Fruit fly (Drosophila melanogaster) whole organism, wandering third instar larva: Measurements from ENCODE around the gene CG31253.
A peak's percentile ranks its signal among the peaks of the same experiment; 100 is the strongest.

Experiments used
- Abd-B ChIP-seq: fragments of >200 bp; optimal IDR thresholded peaks from 2 replicates; lab custom pipeline; 2017; ENCODE audit warnings: missing biosample characterization, missing genetic modification characterization
- CG32264 ChIP-seq: fragments of 200-800 bp; sonication (Bioruptor generic); optimal IDR thresholded peaks from 2 replicates; lab custom pipeline; 2016; ENCODE audit warnings: missing biosample characterization, missing genetic modification characterization
- CG9705 ChIP-seq: fragments of 200-800 bp; sonication (Bioruptor generic); optimal IDR thresholded peaks from 2 replicates; lab custom pipeline; 2018; ENCODE audit warnings: missing biosample characterization, mild to moderate bottlenecking, missing genetic modification characterization
- CrebA ChIP-seq: fragments of 200-800 bp; sonication (Bioruptor generic); optimal IDR thresholded peaks from 2 replicates; lab custom pipeline; 2016; ENCODE audit warnings: missing biosample characterization, mild to moderate bottlenecking, missing genetic modification characterization, borderline replicate concordance
- Dfd ChIP-seq: fragments of >200 bp; optimal IDR thresholded peaks from 2 replicates; lab custom pipeline; 2017; ENCODE audit warnings: missing biosample characterization, missing genetic modification characterization
- Dif ChIP-seq: fragments of 200-275, 200-300 bp; sonication (Bioruptor generic); optimal IDR thresholded peaks from 2 replicates; lab custom pipeline; 2018; ENCODE audit warnings: missing biosample characterization, missing genetic modification characterization; ENCODE audit not compliant: partially characterized antibody
- GATAd ChIP-seq: sonication (Bioruptor generic); optimal IDR thresholded peaks from 2 replicates; lab custom pipeline; 2016; ENCODE audit warnings: missing biosample characterization, missing genetic modification characterization
- HLH106 ChIP-seq: fragments of 200-800 bp; optimal IDR thresholded peaks from 3 replicates; lab custom pipeline; 2019; ENCODE audit warnings: missing biosample characterization, mild to moderate bottlenecking, missing genetic modification characterization, moderate library complexity
- Hnf4 ChIP-seq: fragments of 200-800 bp; sonication (Bioruptor generic); optimal IDR thresholded peaks from 2 replicates; lab custom pipeline; 2016; ENCODE audit warnings: missing biosample characterization, mild to moderate bottlenecking, missing genetic modification characterization
- Hr83 ChIP-seq: fragments of 200-300 bp; sonication (Bioruptor generic); optimal IDR thresholded peaks from 2 replicates; lab custom pipeline; 2016; ENCODE audit warnings: missing biosample characterization, mild to moderate bottlenecking, missing genetic modification characterization, moderate library complexity; ENCODE audit not compliant: poor library complexity, severe bottlenecking
- Jra ChIP-seq: sonication (Bioruptor generic); optimal IDR thresholded peaks from 2 replicates; lab custom pipeline; 2016; ENCODE audit warnings: missing biosample characterization, missing genetic modification characterization
- Mio ChIP-seq: sonication (Bioruptor generic); optimal IDR thresholded peaks from 2 replicates; lab custom pipeline; 2016; ENCODE audit warnings: missing biosample characterization, missing genetic modification characterization
- Myc ChIP-seq: fragments of >200 bp; optimal IDR thresholded peaks from 2 replicates; lab custom pipeline; 2017
- OdsH ChIP-seq: fragments of 200-800 bp; sonication (Bioruptor generic); optimal IDR thresholded peaks from 2 replicates; lab custom pipeline; 2016; ENCODE audit warnings: missing biosample characterization, mild to moderate bottlenecking, missing genetic modification characterization
- Rel ChIP-seq, 2 experiments: fragments of 200-800 bp; sonication (Bioruptor generic) in 1 of 2; optimal IDR thresholded peaks; 2 replicates in 1 of 2; 3 replicates in 1 of 2; lab custom pipeline; 2016 to 2019; ENCODE audit warnings: mild to moderate bottlenecking in 2 of 2, missing biosample characterization in 2 of 2, missing genetic modification characterization in 2 of 2, moderate library complexity in 1 of 2
- Sp1 ChIP-seq: fragments of 200-800 bp; sonication (Bioruptor generic); optimal IDR thresholded peaks from 3 replicates; lab custom pipeline; 2019; ENCODE audit warnings: missing biosample characterization, mild to moderate bottlenecking, missing genetic modification characterization, moderate library complexity
- Vsx2 ChIP-seq: fragments of 200-300, 225-300 bp; sonication (Bioruptor generic); optimal IDR thresholded peaks from 2 replicates; lab custom pipeline; 2018; ENCODE audit warnings: missing biosample characterization, missing genetic modification characterization; ENCODE audit not compliant: partially characterized antibody
- br ChIP-seq: fragments of 200-800 bp; sonication (Bioruptor generic); optimal IDR thresholded peaks from 2 replicates; lab custom pipeline; 2016; ENCODE audit warnings: missing biosample characterization, missing genetic modification characterization
- brk ChIP-seq: fragments of 200-800 bp; sonication (Bioruptor generic); optimal IDR thresholded peaks from 2 replicates; lab custom pipeline; 2016; ENCODE audit warnings: missing biosample characterization, mild to moderate bottlenecking, missing genetic modification characterization
- dl ChIP-seq, 2 experiments: fragments of 175-275, 200-275 bp in 1 of 2; fragments of 200-275 bp in 1 of 2; sonication (Bioruptor generic); optimal IDR thresholded peaks; lab custom pipeline; 2018; ENCODE audit warnings: mild to moderate bottlenecking in 2 of 2, missing biosample characterization in 2 of 2, missing genetic modification characterization in 2 of 2, moderate library complexity in 2 of 2; ENCODE audit not compliant: partially characterized antibody in 2 of 2, insufficient read depth in 1 of 2
- dsf ChIP-seq: sonication (Bioruptor generic); optimal IDR thresholded peaks from 2 replicates; lab custom pipeline; 2016; ENCODE audit warnings: missing biosample characterization, missing genetic modification characterization, borderline replicate concordance
- ey ChIP-seq: fragments of 200-800 bp; sonication (Bioruptor generic); optimal IDR thresholded peaks from 2 replicates; lab custom pipeline; 2016; ENCODE audit warnings: missing biosample characterization, missing genetic modification characterization
- foxo ChIP-seq, 2 experiments: fragments of 200-800 bp; sonication (Bioruptor generic); optimal IDR thresholded peaks; 2 replicates in 1 of 2; 3 replicates in 1 of 2; lab custom pipeline; 2016 to 2017; ENCODE audit warnings: missing biosample characterization in 2 of 2, missing genetic modification characterization in 2 of 2
- fru ChIP-seq: fragments of 200-800 bp; sonication (Bioruptor generic); optimal IDR thresholded peaks from 3 replicates; lab custom pipeline; 2016; ENCODE audit warnings: missing biosample characterization, mild to moderate bottlenecking, missing genetic modification characterization
- h ChIP-seq: fragments of 200-800 bp; sonication (Bioruptor generic); optimal IDR thresholded peaks from 3 replicates; lab custom pipeline; 2016; ENCODE audit warnings: missing biosample characterization, mild to moderate bottlenecking, missing genetic modification characterization
- jim ChIP-seq: fragments of 175-275, 200-325 bp; sonication (Bioruptor generic); optimal IDR thresholded peaks from 2 replicates; lab custom pipeline; 2016; ENCODE audit warnings: missing biosample characterization, mild to moderate bottlenecking, missing genetic modification characterization
- lola ChIP-seq: fragments of >200 bp; optimal IDR thresholded peaks from 2 replicates; lab custom pipeline; 2017; ENCODE audit warnings: missing biosample characterization, missing genetic modification characterization
- pan ChIP-seq: fragments of >200 bp; optimal IDR thresholded peaks from 2 replicates; lab custom pipeline; 2017
- psq ChIP-seq: fragments of 200-800 bp; sonication (Bioruptor generic); optimal IDR thresholded peaks from 3 replicates; lab custom pipeline; 2017; ENCODE audit warnings: missing biosample characterization, mild to moderate bottlenecking, missing genetic modification characterization, moderate library complexity
- rgr ChIP-seq: fragments of 200-800 bp; sonication (Bioruptor generic); optimal IDR thresholded peaks from 3 replicates; lab custom pipeline; 2016; ENCODE audit warnings: missing biosample characterization, mild to moderate bottlenecking, missing genetic modification characterization
- sage ChIP-seq: fragments of 200-800 bp; sonication (Bioruptor generic); optimal IDR thresholded peaks from 2 replicates; lab custom pipeline; 2016; ENCODE audit warnings: missing biosample characterization, mild to moderate bottlenecking, missing genetic modification characterization
- sv ChIP-seq: fragments of 200-800 bp; sonication (Bioruptor generic); optimal IDR thresholded peaks from 3 replicates; lab custom pipeline; 2016; ENCODE audit warnings: missing biosample characterization, missing genetic modification characterization
- tai ChIP-seq: sonication (Bioruptor generic); optimal IDR thresholded peaks from 2 replicates; lab custom pipeline; 2016; ENCODE audit warnings: missing biosample characterization, missing genetic modification characterization
- usp ChIP-seq: fragments of >200 bp; optimal IDR thresholded peaks from 2 replicates; lab custom pipeline; 2017; ENCODE audit warnings: missing biosample characterization, missing genetic modification characterization
- woc ChIP-seq: sonication (Bioruptor generic); optimal IDR thresholded peaks from 2 replicates; lab custom pipeline; 2016; ENCODE audit warnings: missing biosample characterization, mild to moderate bottlenecking, missing genetic modification characterization

CG31253 gene

dm6 chr3R:27926738-27927215 is 33.6 kb downstream of the CG31253 start:
- TF ChIP-seq usp (no peak), h (GFP tag; lab: Kevin White, UChicago) (peak; percentile 74), tai (no peak), Rel (GFP tag; optimal IDR thresholded peaks at IDR 0.05; lab: Kevin White, UChicago) (no peak), Rel (tag; optimal IDR thresholded peaks at IDR 0.05; lab: Kevin White, UChicago) (peak; percentile 24)

dm6 chr3R:27925971-27926533 is 34.3 kb downstream of the CG31253 start:
- peak; percentile 7 for TF ChIP-seq psq (GFP tag; lab: Kevin White, UChicago)
- TF ChIP-seq jim (GFP tag; lab: Kevin White, UChicago) = no peak
- TF ChIP-seq foxo (GFP tag; optimal IDR thresholded peaks at IDR 0.05; lab: Kevin White, UChicago) = peak in 1 of 2 experiments; percentile 27
- peak; percentile 10 for TF ChIP-seq HLH106 (tag; lab: Kevin White, UChicago)
- no peak for TF ChIP-seq sage (GFP tag; lab: Kevin White, UChicago)
- TF ChIP-seq, all 38 proteins: peak for 3

dm6 chr3R:27925000-27925970 is 35.1 kb downstream of the CG31253 start, which contains the start of gene mino:
mino (plus strand) TSS chr3R:27925191.
- TF ChIP-seq rgr (GFP tag; lab: Kevin White, UChicago) (peak; percentile 38), Vsx2 (GFP tag; lab: Kevin White, UChicago) (no peak), pan (no peak), GATAd (GFP tag; lab: Kevin White, UChicago) (peak; percentile 40), Hnf4 (GFP tag; lab: Kevin White, UChicago) (peak; percentile 6), brk (GFP tag; lab: Kevin White, UChicago) (no peak), br (peak; percentile 30), Jra (peak; percentile 21), Sp1 (GFP tag; lab: Kevin White, UChicago) (peak; percentile 48), OdsH (GFP tag; lab: Kevin White, UChicago) (peak; percentile 42), fru (GFP tag; lab: Kevin White, UChicago) (peak; percentile 22), Dif (GFP tag; lab: Kevin White, UChicago) (peak; percentile 87), Rel (GFP tag; optimal IDR thresholded peaks at IDR 0.05; lab: Kevin White, UChicago) (no peak), Rel (tag; optimal IDR thresholded peaks at IDR 0.05; lab: Kevin White, UChicago) (peak; percentile 63), dl (GFP tag; optimal IDR thresholded peaks at IDR 0.05; lab: Kevin White, UChicago; ENCODE audit: insufficient read depth in 1 of 2, partially characterized antibody in 2 of 2) (peak; percentile 35 to 80), Hr83 (GFP tag; lab: Kevin White, UChicago) (peak; percentile 38), sage (GFP tag; lab: Kevin White, UChicago) (peak; percentile 5), CG9705 (GFP tag; lab: Kevin White, UChicago) (peak; percentile 2), woc (GFP tag; lab: Kevin White, UChicago) (peak; percentile 4), Myc (lab: Kevin White, UChicago) (no peak), h (GFP tag; lab: Kevin White, UChicago) (peak; percentile 79), CrebA (GFP tag; lab: Kevin White, UChicago) (no peak), HLH106 (tag; lab: Kevin White, UChicago) (peak; percentile 4), ey (GFP tag; lab: Kevin White, UChicago) (no peak)

dm6 chr3R:27922673-27923175 is 37.6 kb downstream of the CG31253 start, which contains the start of gene RpL4:
RpL4 (plus strand) TSS chr3R:27922821.
- TF ChIP-seq Vsx2 (GFP tag; lab: Kevin White, UChicago) = no peak
- TF ChIP-seq sage (GFP tag; lab: Kevin White, UChicago) = peak; percentile 42
- no peak for TF ChIP-seq brk (GFP tag; lab: Kevin White, UChicago)
- TF ChIP-seq Dfd (GFP tag; lab: Kevin White, UChicago) = no peak
- peak; percentile 68 for TF ChIP-seq dsf (GFP tag; lab: Kevin White, UChicago)
- TF ChIP-seq ey (GFP tag; lab: Kevin White, UChicago) = peak; percentile 35
- TF ChIP-seq HLH106 (tag; lab: Kevin White, UChicago) = peak; percentile 37
- TF ChIP-seq Hr83 (GFP tag; lab: Kevin White, UChicago) = peak; percentile 90
- peak; percentile 65 for TF ChIP-seq Mio
- peak; percentile 55 for TF ChIP-seq Myc (lab: Kevin White, UChicago)
- TF ChIP-seq fru (GFP tag; lab: Kevin White, UChicago) = peak; percentile 57
- peak; percentile 83 for TF ChIP-seq sv (GFP tag; lab: Kevin White, UChicago)
- peak in 1 of 2 experiments; percentile 66 for TF ChIP-seq foxo (GFP tag; optimal IDR thresholded peaks at IDR 0.05; lab: Kevin White, UChicago)
- peak; percentile 77 for TF ChIP-seq OdsH (GFP tag; lab: Kevin White, UChicago)
- peak; percentile 81 for TF ChIP-seq CG9705 (GFP tag; lab: Kevin White, UChicago)
- TF ChIP-seq Abd-B (GFP tag; lab: Kevin White, UChicago) = no peak
- peak; percentile 74 for TF ChIP-seq br
- peak; percentile 61 for TF ChIP-seq psq (GFP tag; lab: Kevin White, UChicago)
- peak; percentile 92 for TF ChIP-seq rgr (GFP tag; lab: Kevin White, UChicago)
- TF ChIP-seq CG32264 (GFP tag; lab: Kevin White, UChicago) = peak; percentile 39
- peak; percentile 69 for TF ChIP-seq woc (GFP tag; lab: Kevin White, UChicago)
- no peak for TF ChIP-seq lola (GFP tag; lab: Kevin White, UChicago)
- no peak for TF ChIP-seq Rel (GFP tag; optimal IDR thresholded peaks at IDR 0.05; lab: Kevin White, UChicago)
- peak; percentile 31 for TF ChIP-seq Rel (tag; optimal IDR thresholded peaks at IDR 0.05; lab: Kevin White, UChicago)
- peak; percentile 91 for TF ChIP-seq Sp1 (GFP tag; lab: Kevin White, UChicago)
- TF ChIP-seq h (GFP tag; lab: Kevin White, UChicago) = peak; percentile 76
- no peak for TF ChIP-seq tai
